Worm (Caenorhabditis elegans) whole organism, L1 larva: ENCODE measurements around the gene nipi-3.

Experiments
- C04F5.9 ChIP-seq: sonication (generic microtip); optimal IDR thresholded peaks from 2 replicates; lab custom pipeline; 2016; ENCODE audit warnings: missing genetic modification characterization, missing compliant biosample characterization
- C16A3.4 ChIP-seq: fragments of 150-350 bp; optimal IDR thresholded peaks from 2 replicates; lab custom pipeline; 2014; ENCODE audit warnings: missing biosample characterization, missing genetic modification characterization
- C34B4.2 ChIP-seq: sonication (generic microtip); optimal IDR thresholded peaks from 2 replicates; lab custom pipeline; 2017; ENCODE audit warnings: mild to moderate bottlenecking, missing genetic modification characterization, missing compliant biosample characterization
- F16B12.6 ChIP-seq: fragments of 150-350 bp; optimal IDR thresholded peaks from 2 replicates; lab custom pipeline; 2014; ENCODE audit warnings: missing biosample characterization, missing genetic modification characterization
- Y116A8C.19 ChIP-seq: sonication (generic microtip); optimal IDR thresholded peaks from 2 replicates; lab custom pipeline; 2016; ENCODE audit warnings: missing compliant biosample characterization, missing genetic modification characterization, borderline replicate concordance
- alr-1 ChIP-seq: fragments of 200-800 bp; sonication (Bioruptor generic); optimal IDR thresholded peaks from 2 replicates; lab custom pipeline; 2018; ENCODE audit warnings: borderline replicate concordance, mild to moderate bottlenecking, missing genetic modification characterization, missing compliant biosample characterization
- aly-2 ChIP-seq: fragments of 150-350 bp; optimal IDR thresholded peaks from 2 replicates; lab custom pipeline; 2014; ENCODE audit warnings: missing biosample characterization, missing genetic modification characterization
- blmp-1 ChIP-seq: fragments of 150-350 bp; optimal IDR thresholded peaks from 2 replicates; lab custom pipeline; 2014; ENCODE audit warnings: missing biosample characterization, missing genetic modification characterization
- ceh-63 ChIP-seq: fragments of 200-800 bp; sonication (Bioruptor generic); optimal IDR thresholded peaks from 2 replicates; lab custom pipeline; 2018; ENCODE audit warnings: mild to moderate bottlenecking, missing genetic modification characterization, missing compliant biosample characterization
- ceh-82 ChIP-seq, 3 experiments: fragments of 150-350 bp in 1 of 3; sonication (generic microtip) in 2 of 3; optimal IDR thresholded peaks; 2 replicates each; lab custom pipeline; 2014 to 2017; ENCODE audit warnings: missing biosample characterization in 3 of 3, missing genetic modification characterization in 3 of 3
- ceh-88 ChIP-seq: fragments of 200-800 bp; sonication (Bioruptor generic); IDR thresholded peaks from 2 replicates; pipeline ENCODE4 v1.3.6; 2022; ENCODE audit warnings: missing genetic modification characterization, missing compliant biosample characterization
- dpl-1 ChIP-seq, 3 experiments: fragments of 150-350 bp in 2 of 3; sonication (generic microtip) in 1 of 3; optimal IDR thresholded peaks; 2 replicates each; lab custom pipeline; 2014 to 2017; ENCODE audit warnings: missing biosample characterization in 3 of 3, missing genetic modification characterization in 3 of 3, missing genetic modification reagents in 3 of 3
- efl-1 ChIP-seq, 4 experiments: fragments of 150-350 bp; optimal IDR thresholded peaks in 3 of 4; peaks in 1 of 4; 1 replicate in 1 of 4; 2 replicates in 3 of 4; lab custom pipeline; 2014; ENCODE audit warnings: missing biosample characterization in 2 of 4, missing genetic modification characterization in 2 of 4, missing genetic modification reagents in 2 of 4
- efl-3 ChIP-seq: fragments of 200-800 bp; sonication (Bioruptor generic); optimal IDR thresholded peaks from 2 replicates; lab custom pipeline; 2018; ENCODE audit warnings: mild to moderate bottlenecking, missing genetic modification characterization, missing compliant biosample characterization
- egl-13 ChIP-seq: sonication (generic microtip); optimal IDR thresholded peaks from 2 replicates; lab custom pipeline; 2016; ENCODE audit warnings: missing genotype, missing genetic modification reagents, missing genetic modification characterization, missing compliant biosample characterization
- elt-2 ChIP-seq: sonication (generic microtip); optimal IDR thresholded peaks from 2 replicates; lab custom pipeline; 2016; ENCODE audit warnings: missing genetic modification characterization, mild to moderate bottlenecking, inconsistent platforms, missing compliant biosample characterization, missing genetic modification reagents
- elt-3 ChIP-seq, 6 experiments: fragments of 150-350 bp in 1 of 6; sonication (generic microtip); optimal IDR thresholded peaks; 2 replicates each; lab custom pipeline; 2017 to 2018; ENCODE audit warnings: missing biosample characterization in 6 of 6, missing genetic modification characterization in 6 of 6, inconsistent platforms in 1 of 6
- ets-5 ChIP-seq: fragments of 200-800 bp; sonication (Bioruptor generic); IDR thresholded peaks from 2 replicates; pipeline ENCODE4 v1.3.6; 2022; ENCODE audit warnings: missing genetic modification characterization, missing compliant biosample characterization
- fkh-8 ChIP-seq: sonication (generic microtip); optimal IDR thresholded peaks from 2 replicates; lab custom pipeline; 2016; ENCODE audit warnings: mild to moderate bottlenecking, missing genetic modification characterization, missing compliant biosample characterization
- hlh-17 ChIP-seq: fragments of 200-800 bp; sonication (Bioruptor generic); optimal IDR thresholded peaks from 2 replicates; lab custom pipeline; 2018; ENCODE audit warnings: missing genetic modification characterization, mild to moderate bottlenecking, missing compliant biosample characterization, moderate library complexity, borderline replicate concordance
- hlh-4 ChIP-seq: sonication (generic microtip); optimal IDR thresholded peaks from 2 replicates; lab custom pipeline; 2016; ENCODE audit warnings: mild to moderate bottlenecking, missing genetic modification characterization, missing compliant biosample characterization
- hpl-2 ChIP-seq: fragments of 150-350 bp; optimal IDR thresholded peaks from 2 replicates; lab custom pipeline; 2014; ENCODE audit warnings: missing biosample characterization, missing genetic modification reagents, missing genetic modification characterization
- irx-1 ChIP-seq: sonication (generic microtip); optimal IDR thresholded peaks from 2 replicates; lab custom pipeline; 2016; ENCODE audit warnings: missing genetic modification characterization, missing compliant biosample characterization
- lin-14 ChIP-seq: fragments of 200-800 bp; sonication (Bioruptor generic); optimal IDR thresholded peaks from 2 replicates; lab custom pipeline; 2018; ENCODE audit warnings: mild to moderate bottlenecking, missing genetic modification characterization, moderate library complexity, missing compliant biosample characterization
- lin-39 ChIP-seq: fragments of 150-350 bp; optimal IDR thresholded peaks from 2 replicates; lab custom pipeline; 2014; ENCODE audit warnings: missing biosample characterization, missing genetic modification reagents, missing genetic modification characterization
- lsy-2 ChIP-seq, 2 experiments: fragments of 150-350 bp; optimal IDR thresholded peaks; 2 replicates each; lab custom pipeline; 2014; ENCODE audit warnings: missing biosample characterization in 2 of 2, missing genetic modification characterization in 2 of 2
- mab-9 ChIP-seq: fragments of 200-800 bp; sonication (Bioruptor generic); IDR thresholded peaks from 2 replicates; pipeline ENCODE4 v1.3.6; 2022; ENCODE audit warnings: missing genetic modification reagents, missing genetic modification characterization, missing compliant biosample characterization
- mdl-1 ChIP-seq, 2 experiments: fragments of 150-350 bp; optimal IDR thresholded peaks; 2 replicates each; lab custom pipeline; 2014 to 2017; ENCODE audit warnings: missing biosample characterization in 2 of 2, missing genetic modification characterization in 2 of 2, inconsistent platforms in 1 of 2
- mef-2 ChIP-seq: fragments of 150-350 bp; optimal IDR thresholded peaks from 2 replicates; lab custom pipeline; 2014; ENCODE audit warnings: missing biosample characterization, missing genetic modification characterization
- nhr-11 ChIP-seq: fragments of 150-350 bp; optimal IDR thresholded peaks from 2 replicates; lab custom pipeline; 2014; ENCODE audit warnings: missing biosample characterization, missing genetic modification characterization
- nhr-19 ChIP-seq: fragments of 200-800 bp; sonication (Bioruptor generic); conservative IDR thresholded peaks from 2 replicates; pipeline ENCODE4 v1.3.6; 2022; ENCODE audit warnings: missing genetic modification characterization, missing compliant biosample characterization
- nhr-28 ChIP-seq: fragments of 150-350 bp; optimal IDR thresholded peaks from 2 replicates; lab custom pipeline; 2014; ENCODE audit warnings: missing biosample characterization, missing genetic modification characterization
- nhr-71 ChIP-seq: sonication (generic microtip); optimal IDR thresholded peaks from 2 replicates; lab custom pipeline; 2016; ENCODE audit warnings: mild to moderate bottlenecking, missing genetic modification characterization, moderate library complexity, missing compliant biosample characterization
- nhr-76 ChIP-seq: sonication (generic microtip); optimal IDR thresholded peaks from 2 replicates; lab custom pipeline; 2017; ENCODE audit warnings: missing biosample characterization, missing genetic modification characterization
- nhr-84 ChIP-seq: sonication (generic microtip); optimal IDR thresholded peaks from 2 replicates; lab custom pipeline; 2017; ENCODE audit warnings: missing biosample characterization, missing genetic modification characterization
- nhr-85 ChIP-seq: sonication (generic microtip); peaks from one replicate; lab custom pipeline; 2016; ENCODE audit warnings: missing genetic modification characterization, inconsistent platforms, missing compliant biosample characterization
- rnt-1 ChIP-seq: sonication (generic microtip); optimal IDR thresholded peaks from 2 replicates; lab custom pipeline; 2016; ENCODE audit warnings: mild to moderate bottlenecking, missing genetic modification characterization, moderate library complexity, missing compliant biosample characterization
- skn-1 ChIP-seq: fragments of 150-350 bp; optimal IDR thresholded peaks from 2 replicates; lab custom pipeline; 2014; ENCODE audit warnings: missing biosample characterization, missing genetic modification characterization
- snpc-4 ChIP-seq: fragments of 150-350 bp; optimal IDR thresholded peaks from 2 replicates; lab custom pipeline; 2014; ENCODE audit warnings: missing biosample characterization, missing genetic modification characterization
- snu-23 ChIP-seq: sonication (generic microtip); optimal IDR thresholded peaks from 2 replicates; lab custom pipeline; 2016; ENCODE audit warnings: missing genetic modification characterization, missing compliant biosample characterization
- sptf-1 ChIP-seq: fragments of 150-350 bp; optimal IDR thresholded peaks from 2 replicates; lab custom pipeline; 2014; ENCODE audit warnings: missing biosample characterization, missing genetic modification characterization
- sup-37 ChIP-seq: fragments of 200-800 bp; sonication (Bioruptor generic); optimal IDR thresholded peaks from 2 replicates; lab custom pipeline; 2018; ENCODE audit warnings: mild to moderate bottlenecking, missing genetic modification characterization, missing compliant biosample characterization
- unc-130 ChIP-seq: fragments of 150-350 bp; optimal IDR thresholded peaks from 2 replicates; lab custom pipeline; 2017; ENCODE audit warnings: missing biosample characterization, missing genetic modification characterization, inconsistent platforms
- unc-86 ChIP-seq: sonication (generic microtip); optimal IDR thresholded peaks from 2 replicates; lab custom pipeline; 2016; ENCODE audit warnings: missing genetic modification characterization, missing compliant biosample characterization
- unc-98 ChIP-seq: fragments of 200-800 bp; sonication (Bioruptor generic); IDR thresholded peaks from 2 replicates; pipeline ENCODE4 v1.3.6; 2022; ENCODE audit warnings: missing genetic modification characterization, missing compliant biosample characterization
- zag-1 ChIP-seq: fragments of 150-350 bp; optimal IDR thresholded peaks from 2 replicates; lab custom pipeline; 2014; ENCODE audit warnings: missing biosample characterization, missing genetic modification characterization
- zip-4 ChIP-seq: fragments of 200-800 bp; sonication (Bioruptor generic); optimal IDR thresholded peaks from 2 replicates; lab custom pipeline; 2018; ENCODE audit warnings: mild to moderate bottlenecking, missing genetic modification characterization, moderate library complexity, missing compliant biosample characterization
- ztf-11 ChIP-seq, 2 experiments: sonication (generic microtip); optimal IDR thresholded peaks; 2 replicates each; lab custom pipeline; 2016 to 2017; ENCODE audit warnings: missing genetic modification characterization in 2 of 2, missing biosample characterization in 1 of 2, missing compliant biosample characterization in 1 of 2
- ztf-4 ChIP-seq: fragments of 150-350 bp; optimal IDR thresholded peaks from 2 replicates; lab custom pipeline; 2014; ENCODE audit warnings: missing biosample characterization, missing genetic modification characterization

Gene nipi-3

ce11 chrX:15627814-15628213 is 20.0 kb downstream of the nipi-3 start:
- no peak for TF ChIP-seq nhr-28 (tag; lab: Kevin White, UChicago)
- no peak for TF ChIP-seq unc-98 (GFP tag; lab: Robert Waterston, UW)
- TF ChIP-seq nhr-11 (tag; lab: Kevin White, UChicago) = no peak
- TF ChIP-seq ceh-82 (tag; optimal IDR thresholded peaks at IDR 0.05; lab: Kevin White, UChicago) = no peak
- no peak for TF ChIP-seq snu-23 (GFP tag; lab: Kevin White, UChicago)
- peak; percentile 71 for TF ChIP-seq nhr-85 (tag; lab: Kevin White, UChicago)
- TF ChIP-seq efl-3 = no peak
- TF ChIP-seq F16B12.6 (tag; lab: Kevin White, UChicago) = no peak
- no peak for TF ChIP-seq unc-130 (tag; lab: Kevin White, UChicago)
- TF ChIP-seq elt-3 (tag; optimal IDR thresholded peaks at IDR 0.05; lab: Kevin White, UChicago) = no peak
- TF ChIP-seq ztf-4 (tag; lab: Kevin White, UChicago) = no peak
- no peak for TF ChIP-seq unc-86
- TF ChIP-seq lin-39 = peak; percentile 31
- no peak for TF ChIP-seq C04F5.9 (tag; lab: Kevin White, UChicago)
- TF ChIP-seq C34B4.2 = no peak
- no peak for TF ChIP-seq egl-13
- no peak for TF ChIP-seq efl-1 (optimal IDR thresholded peaks at IDR 0.05; lab: Kevin White, UChicago)
- TF ChIP-seq efl-1 (GFP tag; optimal IDR thresholded peaks at IDR 0.05 in 1 of 2; lab: Kevin White, UChicago) = no peak
- TF ChIP-seq nhr-19 (GFP tag; lab: Robert Waterston, UW) = no peak
- no peak for TF ChIP-seq mdl-1 (tag; optimal IDR thresholded peaks at IDR 0.05; lab: Kevin White, UChicago)
- no peak for TF ChIP-seq sptf-1 (tag; lab: Kevin White, UChicago)
- TF ChIP-seq lin-14 = peak; percentile 86
- no peak for TF ChIP-seq nhr-84 (tag; lab: Kevin White, UChicago)
- no peak for TF ChIP-seq ceh-63
- no peak for TF ChIP-seq hlh-4 (tag; lab: Kevin White, UChicago)
- TF ChIP-seq sup-37 (GFP tag; lab: Kevin White, UChicago) = no peak
- TF ChIP-seq zag-1 (tag; lab: Kevin White, UChicago) = no peak
- no peak for TF ChIP-seq lsy-2 (tag; optimal IDR thresholded peaks at IDR 0.05; lab: Kevin White, UChicago)
- TF ChIP-seq ztf-11 (tag; optimal IDR thresholded peaks at IDR 0.05; lab: Kevin White, UChicago) = no peak
- peak; percentile 4 for TF ChIP-seq irx-1 (tag; lab: Kevin White, UChicago)
- no peak for TF ChIP-seq nhr-76 (tag; lab: Kevin White, UChicago)
- TF ChIP-seq hpl-2 = no peak
- TF ChIP-seq ets-5 (GFP tag; lab: Robert Waterston, UW) = no peak
- TF ChIP-seq C16A3.4 (tag; lab: Kevin White, UChicago) = no peak
- TF ChIP-seq dpl-1 (GFP tag; optimal IDR thresholded peaks at IDR 0.05; lab: Kevin White, UChicago) = no peak
- TF ChIP-seq hlh-17 (GFP tag; lab: Kevin White, UChicago) = no peak
- TF ChIP-seq, all 84 proteins: peak for 4

- TF ChIP-seq skn-1 (tag; lab: Kevin White, UChicago) (no peak), sup-37 (GFP tag; lab: Kevin White, UChicago) (no peak), hlh-17 (GFP tag; lab: Kevin White, UChicago) (no peak), ceh-88 (GFP tag; lab: Robert Waterston, UW) (no peak), C04F5.9 (tag; lab: Kevin White, UChicago) (no peak), C34B4.2 (no peak), rnt-1 (tag; lab: Kevin White, UChicago) (no peak)
Measured at ce11 chrX:15628945-15629344, 21.2 kb downstream of the nipi-3 start.

ce11 chrX:15629615-15630014 is 21.8 kb downstream of the nipi-3 start:
- peak; percentile 42 for TF ChIP-seq lin-14
- no peak for TF ChIP-seq Y116A8C.19 (tag; lab: Kevin White, UChicago)
- no peak for TF ChIP-seq alr-1 (tag; lab: Kevin White, UChicago)
- no peak for TF ChIP-seq mab-9 (GFP tag; lab: Robert Waterston, UW)
- TF ChIP-seq nhr-71 (tag; lab: Kevin White, UChicago) = peak; percentile 40
- peak; percentile 62 for TF ChIP-seq elt-2 (tag; lab: Kevin White, UChicago)
- TF ChIP-seq fkh-8 (tag; lab: Kevin White, UChicago) = peak; percentile 6
- no peak for TF ChIP-seq snpc-4 (tag; lab: Kevin White, UChicago)
- no peak for TF ChIP-seq mdl-1 (tag; optimal IDR thresholded peaks at IDR 0.05; lab: Kevin White, UChicago)
- no peak for TF ChIP-seq unc-130 (tag; lab: Kevin White, UChicago)
- TF ChIP-seq blmp-1 (tag; lab: Kevin White, UChicago) = no peak
- no peak for TF ChIP-seq zip-4 (GFP tag; lab: Kevin White, UChicago)
- TF ChIP-seq mef-2 (tag; lab: Kevin White, UChicago) = no peak
- 0 out of 2 replicates have a peak, but pooled peaks have one; percentile 4 for TF ChIP-seq nhr-19 (GFP tag; lab: Robert Waterston, UW)
- TF ChIP-seq sptf-1 (tag; lab: Kevin White, UChicago) = no peak
- TF ChIP-seq aly-2 = no peak
- TF ChIP-seq, all 84 proteins: peak for 5
